Fruit fly (Drosophila melanogaster): ENCODE measurements around the gene wts.

DNA sequence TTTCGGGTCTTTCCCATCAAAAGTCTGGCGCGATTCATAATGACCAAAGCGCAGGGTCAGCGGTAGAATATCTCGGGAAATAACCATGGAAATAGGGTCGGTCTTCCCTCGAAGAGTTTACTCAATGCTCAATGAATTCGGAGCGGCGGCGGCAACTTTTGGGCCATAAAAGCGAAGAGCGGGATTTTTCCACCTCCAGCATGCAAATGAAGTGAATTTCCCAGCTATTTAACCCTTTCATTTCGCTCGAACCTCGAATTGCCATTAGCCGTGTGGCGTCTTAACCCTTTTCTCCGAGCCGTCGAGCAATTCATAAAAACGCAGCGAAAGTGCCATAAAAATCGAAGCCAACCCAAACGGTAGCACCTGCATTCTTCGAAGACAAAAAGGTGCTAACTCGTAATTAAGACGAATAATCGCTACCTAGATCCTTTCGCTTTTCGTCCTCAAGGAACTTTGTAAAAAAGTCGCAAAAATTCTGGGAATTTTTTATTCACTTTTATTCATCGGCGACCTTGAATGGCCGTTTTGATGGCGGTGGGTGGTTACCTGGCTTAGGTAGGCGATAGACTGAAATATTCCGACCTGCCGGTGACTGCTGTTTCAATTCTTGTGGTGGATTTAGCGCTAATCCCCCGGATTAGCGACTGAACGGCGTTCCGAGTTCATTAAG is 43.2 kb upstream of the wts start:
- TF ChIP-seq psq (optimal IDR thresholded peaks at IDR 0.05) = no peak
- no peak for TF ChIP-seq ttk (optimal IDR thresholded peaks at IDR 0.05)
- no peak for TF ChIP-seq h (optimal IDR thresholded peaks at IDR 0.05)
